Worm (Caenorhabditis elegans) whole organism, L2 larva: ENCODE data around the gene unc-60.

Source experiments
- ceh-82 ChIP-seq: fragments of 150-350 bp; optimal IDR thresholded peaks from 2 replicates; lab custom pipeline; 2014; ENCODE audit warnings: missing biosample characterization, missing genetic modification characterization
- elt-3 ChIP-seq: sonication (generic microtip); optimal IDR thresholded peaks from 2 replicates; lab custom pipeline; 2017; ENCODE audit warnings: missing biosample characterization, missing genetic modification characterization
- nhr-12 ChIP-seq: fragments of 150-350 bp; optimal IDR thresholded peaks from 2 replicates; lab custom pipeline; 2014; ENCODE audit warnings: missing biosample characterization, missing genetic modification characterization
- skn-1 ChIP-seq: sonication (generic microtip); optimal IDR thresholded peaks from 2 replicates; lab custom pipeline; 2017; ENCODE audit warnings: missing biosample characterization, missing genetic modification characterization
- zag-1 ChIP-seq: fragments of 150-350 bp; optimal IDR thresholded peaks from 2 replicates; lab custom pipeline; 2014; ENCODE audit warnings: missing biosample characterization, missing genetic modification characterization

- TF ChIP-seq elt-3 (tag; lab: Kevin White, UChicago), result no peak
- no peak for TF ChIP-seq zag-1
- TF ChIP-seq ceh-82 (tag; lab: Kevin White, UChicago), result no peak
- TF ChIP-seq skn-1 (tag; lab: Kevin White, UChicago), result no peak
- no peak for TF ChIP-seq nhr-12
These were observed 29.8 kb upstream of the unc-60 start, which contains the start of gene cnc-5 for ce11 chrV:1445081-1445480.
